Fruit fly (Drosophila melanogaster) whole organism, embryonic: ENCODE measurements around the gene CG15412.

Source experiments
- Abd-B ChIP-seq: fragments of 200-800 bp; sonication (Bioruptor generic); optimal IDR thresholded peaks from 2 replicates; lab custom pipeline; 2018; ENCODE audit warnings: missing biosample characterization, mild to moderate bottlenecking, missing genetic modification characterization, moderate library complexity
- Antp ChIP-seq: fragments of 200-800 bp; sonication (Bioruptor generic); optimal IDR thresholded peaks from 3 replicates; lab custom pipeline; 2016; ENCODE audit warnings: missing biosample characterization, missing genetic modification characterization
- B-H2 ChIP-seq: fragments of 200-800 bp; sonication (Bioruptor generic); optimal IDR thresholded peaks from 2 replicates; lab custom pipeline; 2018; ENCODE audit warnings: missing biosample characterization, mild to moderate bottlenecking, missing genetic modification characterization
- BEAF-32 ChIP-seq: fragments of 200-800 bp; sonication (Bioruptor generic); optimal IDR thresholded peaks from 3 replicates; lab custom pipeline; 2017; ENCODE audit warnings: missing biosample characterization, missing genetic modification characterization, mild to moderate bottlenecking, moderate library complexity, missing genetic modification reagents
- CG12219 ChIP-seq: fragments of 200-800 bp; sonication (Bioruptor generic); optimal IDR thresholded peaks from 3 replicates; lab custom pipeline; 2018; ENCODE audit warnings: missing biosample characterization, mild to moderate bottlenecking, missing genetic modification characterization
- CG13296 ChIP-seq: fragments of 200-800 bp; sonication (Bioruptor generic); optimal IDR thresholded peaks from 3 replicates; lab custom pipeline; 2018; ENCODE audit warnings: missing biosample characterization, mild to moderate bottlenecking, missing genetic modification characterization
- CG1529 ChIP-seq: fragments of 200-800 bp; sonication (Bioruptor generic); optimal IDR thresholded peaks from 3 replicates; lab custom pipeline; 2018; ENCODE audit warnings: missing biosample characterization, missing genetic modification characterization
- CG15479 ChIP-seq: fragments of 200-800 bp; sonication (Bioruptor generic); optimal IDR thresholded peaks from 3 replicates; lab custom pipeline; 2019; ENCODE audit warnings: missing biosample characterization, mild to moderate bottlenecking, missing genetic modification characterization, moderate library complexity
- CG2116 ChIP-seq: fragments of 200-800 bp; sonication (Bioruptor generic); optimal IDR thresholded peaks from 3 replicates; lab custom pipeline; 2018; ENCODE audit warnings: missing biosample characterization, mild to moderate bottlenecking, missing genetic modification characterization
- CG3065 ChIP-seq: fragments of 200-800 bp; sonication (Bioruptor generic); optimal IDR thresholded peaks from 2 replicates; lab custom pipeline; 2016; ENCODE audit warnings: missing biosample characterization, missing genetic modification characterization
- CG33213 ChIP-seq: fragments of 200-800 bp; sonication (Bioruptor generic); optimal IDR thresholded peaks from 3 replicates; lab custom pipeline; 2016; ENCODE audit warnings: missing biosample characterization, missing genetic modification characterization
- CG6272 ChIP-seq: fragments of 200-800 bp; sonication (Bioruptor generic); IDR thresholded peaks from 2 replicates; pipeline ENCODE4 v1.3.6; 2022; ENCODE audit warnings: missing biosample characterization, missing genetic modification characterization
- CG6683 ChIP-seq: fragments of 200-800 bp; sonication (Bioruptor generic); optimal IDR thresholded peaks from 2 replicates; lab custom pipeline; 2017; ENCODE audit warnings: missing biosample characterization, mild to moderate bottlenecking, missing genetic modification characterization, missing genetic modification reagents
- CG7372 ChIP-seq: fragments of 200-800 bp; sonication (Bioruptor generic); IDR thresholded peaks from 2 replicates; pipeline ENCODE4 v1.3.6; 2022; ENCODE audit warnings: missing biosample characterization, missing genetic modification characterization
- CG7839 ChIP-seq: fragments of 200-800 bp; sonication (Bioruptor generic); optimal IDR thresholded peaks from 3 replicates; lab custom pipeline; 2018; ENCODE audit warnings: missing biosample characterization, mild to moderate bottlenecking, missing genetic modification characterization, moderate library complexity
- CG7928 ChIP-seq: fragments of 200-800 bp; sonication (Bioruptor generic); optimal IDR thresholded peaks from 2 replicates; lab custom pipeline; 2017; ENCODE audit warnings: missing biosample characterization, mild to moderate bottlenecking, missing genetic modification characterization
- CG8765 ChIP-seq: fragments of 200-800 bp; sonication (Bioruptor generic); IDR thresholded peaks from 2 replicates; pipeline ENCODE4 v1.3.6; 2022; ENCODE audit warnings: missing biosample characterization, missing genetic modification characterization
- E2f2 ChIP-seq: fragments of 200-800 bp; sonication (Bioruptor generic); IDR thresholded peaks from 2 replicates; pipeline ENCODE4 v1.3.6; 2022; ENCODE audit warnings: missing biosample characterization, missing genetic modification characterization
- Ets97D ChIP-seq: fragments of 200-800 bp; sonication (Bioruptor generic); optimal IDR thresholded peaks from 3 replicates; lab custom pipeline; 2016; ENCODE audit warnings: missing biosample characterization, missing genetic modification characterization
- Fer3 ChIP-seq: fragments of 200-800 bp; sonication (Bioruptor generic); optimal IDR thresholded peaks from 2 replicates; lab custom pipeline; 2018; ENCODE audit warnings: missing biosample characterization, mild to moderate bottlenecking, missing genetic modification characterization, moderate library complexity
- Hr3 ChIP-seq: fragments of 200-800 bp; sonication (Bioruptor generic); optimal IDR thresholded peaks from 3 replicates; lab custom pipeline; 2016; ENCODE audit warnings: missing biosample characterization, missing genetic modification characterization
- NfI ChIP-seq: fragments of 200-800 bp; sonication (Bioruptor generic); optimal IDR thresholded peaks from 3 replicates; lab custom pipeline; 2018; ENCODE audit warnings: missing biosample characterization, mild to moderate bottlenecking, missing genetic modification characterization, moderate library complexity
- Sin3A ChIP-seq: fragments of >200 bp; optimal IDR thresholded peaks from 2 replicates; lab custom pipeline; 2018
- Sox100B ChIP-seq: fragments of 200-800 bp; sonication (Bioruptor generic); optimal IDR thresholded peaks from 3 replicates; lab custom pipeline; 2018; ENCODE audit warnings: missing biosample characterization, mild to moderate bottlenecking, missing genetic modification characterization
- ash1 ChIP-seq: fragments of 200-800 bp; sonication (Bioruptor generic); optimal IDR thresholded peaks from 2 replicates; lab custom pipeline; 2018; ENCODE audit warnings: missing biosample characterization, mild to moderate bottlenecking, missing genetic modification characterization
- ato ChIP-seq: fragments of 200-800 bp; sonication (Bioruptor generic); IDR thresholded peaks from 2 replicates; pipeline ENCODE4 v1.3.6; 2022; ENCODE audit warnings: missing biosample characterization, missing genetic modification characterization; ENCODE audit not compliant: partially characterized antibody
- crp ChIP-seq, 2 experiments: fragments of 200-800 bp; sonication (Bioruptor generic); optimal IDR thresholded peaks; 2 replicates in 1 of 2; 3 replicates in 1 of 2; lab custom pipeline; 2017; ENCODE audit warnings: missing biosample characterization in 2 of 2, missing genetic modification characterization in 2 of 2, mild to moderate bottlenecking in 1 of 2, moderate library complexity in 1 of 2
- dan ChIP-seq: fragments of 200-800 bp; sonication (Bioruptor generic); IDR thresholded peaks from 2 replicates; pipeline ENCODE4 v1.3.6; 2022; ENCODE audit warnings: missing biosample characterization, missing genetic modification characterization
- ems ChIP-seq: fragments of 200-800 bp; sonication (Bioruptor generic); optimal IDR thresholded peaks from 3 replicates; lab custom pipeline; 2016; ENCODE audit warnings: missing biosample characterization, missing genetic modification characterization
- gem ChIP-seq: fragments of 200-800 bp; sonication (Bioruptor generic); optimal IDR thresholded peaks from 2 replicates; lab custom pipeline; 2019; ENCODE audit warnings: missing biosample characterization, mild to moderate bottlenecking, missing genetic modification characterization, moderate library complexity
- gro ChIP-seq: fragments of 200-800 bp; sonication (Bioruptor generic); optimal IDR thresholded peaks from 2 replicates; lab custom pipeline; 2016; ENCODE audit warnings: missing biosample characterization, missing genetic modification characterization
- hbn ChIP-seq: fragments of 200-800 bp; sonication (Bioruptor generic); IDR thresholded peaks from 2 replicates; pipeline ENCODE4 v1.3.6; 2022; ENCODE audit warnings: missing biosample characterization, missing genetic modification characterization; ENCODE audit not compliant: partially characterized antibody
- kni ChIP-seq: fragments of 200-800 bp; sonication (Bioruptor generic); optimal IDR thresholded peaks from 3 replicates; lab custom pipeline; 2017; ENCODE audit warnings: mild to moderate bottlenecking, missing biosample characterization, missing genetic modification reagents, missing genetic modification characterization
- lilli ChIP-seq: fragments of 200-800 bp; sonication (Bioruptor generic); optimal IDR thresholded peaks from 3 replicates; lab custom pipeline; 2016; ENCODE audit warnings: missing biosample characterization, missing genetic modification characterization
- nau ChIP-seq: fragments of 200-800 bp; sonication (Bioruptor generic); optimal IDR thresholded peaks from 3 replicates; lab custom pipeline; 2017; ENCODE audit warnings: missing biosample characterization, mild to moderate bottlenecking, missing genetic modification characterization, missing genetic modification reagents
- pan ChIP-seq, 4 experiments: fragments of >200 bp in 3 of 4; fragments of 200-800 bp in 1 of 4; sonication (Bioruptor generic) in 1 of 4; optimal IDR thresholded peaks in 3 of 4; IDR thresholded peaks in 1 of 4; 2 replicates each; pipeline versions ENCODE4 v1.3.6 to Lab custom; 2017 to 2022; ENCODE audit warnings: missing biosample characterization in 2 of 4, missing genetic modification characterization in 2 of 4, mixed read lengths in 1 of 4
- pho ChIP-seq: fragments of 200-800 bp; sonication (Bioruptor generic); optimal IDR thresholded peaks from 2 replicates; lab custom pipeline; 2016; ENCODE audit warnings: missing biosample characterization, missing genetic modification characterization
- sim ChIP-seq: fragments of 200-800 bp; sonication (Bioruptor generic); IDR thresholded peaks from 2 replicates; pipeline ENCODE4 v1.3.6; 2022; ENCODE audit warnings: missing biosample characterization, missing genetic modification characterization
- slbo ChIP-seq: fragments of 200-800 bp; sonication (Bioruptor generic); IDR thresholded peaks from 2 replicates; pipeline ENCODE4 v1.3.6; 2022; ENCODE audit warnings: missing biosample characterization, missing genetic modification characterization
- sqz ChIP-seq: fragments of 200-800 bp; sonication (Bioruptor generic); optimal IDR thresholded peaks from 3 replicates; lab custom pipeline; 2018; ENCODE audit warnings: missing biosample characterization, mild to moderate bottlenecking, missing genetic modification characterization
- tx ChIP-seq: fragments of 200-800 bp; sonication (Bioruptor generic); optimal IDR thresholded peaks from 2 replicates; lab custom pipeline; 2016; ENCODE audit warnings: missing biosample characterization, missing genetic modification characterization
- zfh2 ChIP-seq: fragments of 200-800 bp; sonication (Bioruptor generic); optimal IDR thresholded peaks from 2 replicates; lab custom pipeline; 2016; ENCODE audit warnings: missing biosample characterization, missing genetic modification characterization

The CG15412 gene

DNA sequence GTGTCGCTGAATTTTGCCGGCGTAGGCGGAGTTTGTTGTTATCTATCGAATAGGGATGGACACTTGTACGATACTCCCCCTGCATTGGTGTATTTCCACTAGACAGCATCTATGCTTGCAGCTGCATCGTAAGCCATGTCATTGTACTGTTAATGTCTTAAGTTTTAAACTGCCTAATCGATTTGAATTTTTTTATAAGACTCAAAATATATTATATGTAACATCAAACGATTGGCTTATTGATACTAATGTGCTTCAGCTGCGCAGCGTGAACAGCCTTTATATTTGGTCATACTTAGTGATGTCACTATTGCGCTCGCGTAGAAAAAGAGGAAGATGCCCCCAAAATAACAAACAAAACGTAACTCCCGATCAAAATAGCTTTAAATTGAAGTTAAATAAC is 1.2 kb upstream of the CG15412 start, which contains the start of the genes CG9662 and Ptpa (continued):
- TF ChIP-seq CG2116 (GFP tag; lab: Kevin White, UChicago) (peak; percentile 61), CG7372 (GFP tag; lab: Robert Waterston, UW) (peak; percentile 83), Sin3A (lab: Kevin White, UChicago) (peak; percentile 99), BEAF-32 (peak; percentile 97), NfI (peak; percentile 82), Fer3 (tag; lab: Kevin White, UChicago) (peak; percentile 65), sqz (GFP tag; lab: Kevin White, UChicago) (no peak), zfh2 (GFP tag; lab: Kevin White, UChicago) (peak; percentile 89), CG6272 (GFP tag; lab: Robert Waterston, UW) (peak; percentile 87), CG33213 (GFP tag; lab: Kevin White, UChicago) (peak; percentile 77), nau (GFP tag; lab: Kevin White, UChicago) (no peak), Hr3 (GFP tag; lab: Kevin White, UChicago) (peak; percentile 88), slbo (GFP tag; lab: Robert Waterston, UW) (peak; percentile 92), B-H2 (GFP tag; lab: Kevin White, UChicago) (peak; percentile 28), gem (tag; lab: Kevin White, UChicago) (peak; percentile 90), CG8765 (GFP tag; lab: Robert Waterston, UW) (peak; percentile 66), lilli (peak; percentile 90), Sox100B (GFP tag; lab: Kevin White, UChicago) (no peak), CG6683 (no peak), pho (GFP tag; lab: Kevin White, UChicago) (peak; percentile 91), CG1529 (GFP tag; lab: Kevin White, UChicago) (no peak), CG7839 (peak; percentile 78), pan (optimal IDR thresholded peaks at IDR 0.05; lab: Kevin White, UChicago) (no peak), pan (GFP tag; optimal IDR thresholded peaks at IDR 0.05 in 1 of 2, IDR thresholded peaks at IDR 0.05 in 1 of 2) (peak in 1 of 2 experiments; percentile 77), crp (GFP tag; optimal IDR thresholded peaks at IDR 0.05; lab: Kevin White, UChicago) (peak in 1 of 2 experiments; percentile 42), kni (no peak), CG7928 (GFP tag; lab: Kevin White, UChicago) (peak; percentile 57), tx (peak; percentile 86), CG12219 (GFP tag; lab: Kevin White, UChicago) (no peak), E2f2 (GFP tag; lab: Robert Waterston, UW) (peak; percentile 67), Antp (peak; percentile 92), CG15479 (GFP tag; lab: Kevin White, UChicago) (no peak), ems (GFP tag; lab: Kevin White, UChicago) (peak; percentile 82), hbn (peak; percentile 85), sim (GFP tag; lab: Robert Waterston, UW) (no peak), dan (GFP tag; lab: Robert Waterston, UW) (peak; percentile 72), Ets97D (peak; percentile 80), gro (GFP tag; lab: Kevin White, UChicago) (peak; percentile 78), ato (GFP tag; lab: Robert Waterston, UW) (peak; percentile 58), CG13296 (peak; percentile 23), Abd-B (GFP tag; lab: Kevin White, UChicago) (peak; percentile 92), CG3065 (GFP tag; lab: Kevin White, UChicago) (peak; percentile 63), ash1 (GFP tag; lab: Kevin White, UChicago) (no peak)
